Fruit fly (Drosophila melanogaster) whole organism: ENCODE results near the gene CG15382.

Source experiments
- CG8478 ChIP-seq: fragments of >200 bp; optimal IDR thresholded peaks from 2 replicates; lab custom pipeline; 2018; ENCODE audit warnings: inconsistent platforms
- Dll ChIP-seq: fragments of >200 bp; optimal IDR thresholded peaks from 2 replicates; lab custom pipeline; 2017
- EcR ChIP-seq, 2 experiments: fragments of >200 bp; optimal IDR thresholded peaks; 2 replicates each; lab custom pipeline; 2017; ENCODE audit warnings: missing biosample characterization in 2 of 2, missing genetic modification characterization in 2 of 2, missing genetic modification reagents in 2 of 2
- pan ChIP-seq: fragments of >200 bp; optimal IDR thresholded peaks from 2 replicates; lab custom pipeline; 2017
- psq ChIP-seq: fragments of >200 bp; optimal IDR thresholded peaks from 2 replicates; lab custom pipeline; 2017
- usp ChIP-seq: fragments of >200 bp; optimal IDR thresholded peaks from 2 replicates; lab custom pipeline; 2017; ENCODE audit warnings: missing biosample characterization, missing genetic modification characterization, mixed read lengths

Gene CG15382

DNA sequence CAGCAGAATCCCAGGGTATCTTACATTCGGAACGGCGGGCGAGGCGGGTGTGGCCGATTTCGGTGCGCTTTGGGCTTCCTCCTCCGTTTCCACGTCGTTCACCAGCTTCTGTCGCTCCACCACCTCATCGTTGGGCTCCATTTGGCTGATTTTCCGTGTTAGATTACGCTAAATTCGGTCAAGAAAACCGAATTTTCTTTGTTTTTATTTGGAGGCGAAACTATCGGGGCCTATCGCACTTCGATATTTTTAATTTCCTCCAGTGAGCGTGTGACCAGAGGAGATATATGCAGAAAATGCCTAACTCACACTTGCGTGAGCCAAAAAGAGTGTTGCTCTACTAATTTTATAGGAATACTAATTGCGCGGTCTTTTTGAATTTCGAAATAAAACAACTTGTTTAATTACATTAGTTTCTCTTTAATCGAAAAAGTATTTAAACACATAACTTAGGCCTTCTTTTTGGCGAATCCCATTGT, 36.6 kb downstream of the CG15382 start, which contains the start of gene CG10874:
Gene CG10874 (minus strand): TSS at position 264 of the 479 bp plus-strand sequence.
- no peak for TF ChIP-seq usp
- TF ChIP-seq CG8478 (lab: Kevin White, UChicago) = no peak
- no peak for TF ChIP-seq EcR (GFP tag; optimal IDR thresholded peaks at IDR 0.05; lab: Kevin White, UChicago)
- no peak for TF ChIP-seq psq (lab: Kevin White, UChicago)
- no peak for TF ChIP-seq pan (lab: Kevin White, UChicago)
- TF ChIP-seq Dll (lab: Kevin White, UChicago) = no peak

- no peak for TF ChIP-seq psq (lab: Kevin White, UChicago)
- no peak for TF ChIP-seq pan (lab: Kevin White, UChicago)
- peak; percentile 50 for TF ChIP-seq CG8478 (lab: Kevin White, UChicago)
- TF ChIP-seq usp = no peak
- peak; percentile 38 for TF ChIP-seq Dll (lab: Kevin White, UChicago)
- TF ChIP-seq EcR (GFP tag; optimal IDR thresholded peaks at IDR 0.05; lab: Kevin White, UChicago) = peak; percentile 25 to 69
These were observed 37.8 kb downstream of the CG15382 start for dm6 chr2L:2193357-2193780.

DNA sequence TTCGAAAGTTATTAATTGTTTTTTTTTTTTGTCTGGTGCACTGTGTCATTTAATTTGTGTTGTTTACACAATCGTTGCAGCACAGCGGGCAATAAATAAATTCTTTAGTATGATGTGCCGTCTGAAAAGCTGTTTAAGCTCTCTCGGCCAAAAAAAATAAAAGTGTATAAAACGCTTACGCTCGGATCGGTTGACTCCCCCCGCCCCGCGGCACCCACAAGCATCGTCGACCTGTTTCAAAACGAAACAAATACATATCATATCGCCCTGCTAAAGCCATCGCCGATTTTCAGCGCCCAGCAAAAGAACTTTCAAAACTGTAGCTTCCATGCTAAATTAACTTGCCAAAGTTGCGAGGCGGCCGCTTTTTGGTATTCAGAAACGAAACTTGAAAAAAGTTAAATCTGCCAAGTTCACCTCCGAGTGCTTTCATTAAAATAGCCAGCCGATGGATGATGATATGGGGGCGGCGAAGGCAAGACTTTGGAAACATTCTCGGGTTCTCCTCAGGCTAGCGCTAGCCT, 38.8 kb downstream of the CG15382 start:
- TF ChIP-seq EcR (GFP tag; optimal IDR thresholded peaks at IDR 0.05; lab: Kevin White, UChicago) (peak in 1 of 2 experiments; percentile 31), pan (lab: Kevin White, UChicago) (no peak)

- TF ChIP-seq CG8478 (lab: Kevin White, UChicago) (no peak), EcR (GFP tag; optimal IDR thresholded peaks at IDR 0.05; lab: Kevin White, UChicago) (no peak), usp (no peak), psq (lab: Kevin White, UChicago) (no peak), pan (lab: Kevin White, UChicago) (no peak), Dll (lab: Kevin White, UChicago) (no peak)
These were observed 39.8 kb downstream of the CG15382 start for dm6 chr2L:2195328-2195727.

- TF ChIP-seq EcR (GFP tag; optimal IDR thresholded peaks at IDR 0.05; lab: Kevin White, UChicago) (peak; percentile 100), pan (lab: Kevin White, UChicago) (no peak), CG8478 (lab: Kevin White, UChicago) (peak; percentile 33), Dll (lab: Kevin White, UChicago) (peak; percentile 87)
These were observed 41.3 kb downstream of the CG15382 start for dm6 chr2L:2196590-2197474.

DNA sequence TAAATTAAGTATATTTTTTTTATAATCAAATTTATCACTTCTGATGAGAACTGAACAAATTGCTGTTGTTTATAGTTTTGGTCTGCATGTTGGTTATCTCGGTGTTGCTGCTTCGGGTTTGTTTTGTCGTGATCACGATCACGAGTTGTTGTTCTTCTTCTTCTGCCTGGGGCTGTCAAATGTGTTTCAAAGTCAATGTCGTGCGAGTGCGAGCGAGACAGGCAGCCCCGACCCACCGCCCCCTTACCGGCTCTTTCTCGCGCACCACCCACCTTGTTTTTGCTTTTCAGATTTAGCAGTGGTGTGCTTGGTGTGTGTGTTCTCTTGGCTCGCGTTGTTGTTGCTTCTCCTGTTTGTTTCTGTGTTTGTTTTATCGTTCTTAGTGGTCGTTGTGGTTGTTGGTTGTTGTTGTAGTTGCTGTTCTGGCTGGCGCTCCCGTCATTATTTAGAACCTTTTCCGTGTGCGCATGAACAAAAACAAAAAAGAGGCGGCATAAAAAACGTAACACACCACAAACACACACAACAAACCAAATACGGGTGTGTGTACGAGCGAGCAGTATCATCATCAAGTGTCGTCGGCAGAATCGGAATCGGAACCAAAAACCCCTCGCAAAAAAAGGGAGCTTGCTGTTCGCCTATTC, 42.0 kb downstream of the CG15382 start, which contains the start of gene COX7AL2:
Gene COX7AL2 (minus strand): TSS at position 438 of the 644 bp plus-strand sequence.
- TF ChIP-seq EcR (GFP tag; optimal IDR thresholded peaks at IDR 0.05; lab: Kevin White, UChicago) (peak in 1 of 2 experiments; percentile 89), CG8478 (lab: Kevin White, UChicago) (no peak)

DNA sequence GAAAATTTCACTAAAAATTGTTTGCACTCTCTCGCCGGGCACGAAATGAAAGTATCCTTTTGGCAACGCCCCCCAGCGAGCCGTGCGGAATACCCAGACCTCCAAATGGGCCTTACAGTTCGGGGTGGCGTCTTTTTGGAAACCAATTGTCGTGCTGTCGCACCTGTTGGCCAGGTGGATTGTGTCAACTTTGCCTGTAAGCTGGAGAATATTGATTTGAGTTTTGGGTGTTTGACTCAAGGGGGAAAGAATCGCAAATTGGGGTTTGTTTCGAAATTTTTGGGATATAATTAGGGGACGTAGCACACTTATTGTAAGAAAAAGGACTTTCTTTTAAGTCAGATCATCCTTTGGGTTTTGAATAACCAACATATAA, 42.6 kb downstream of the CG15382 start:
- TF ChIP-seq CG8478 (lab: Kevin White, UChicago) = no peak
- TF ChIP-seq pan (lab: Kevin White, UChicago) = no peak
- TF ChIP-seq usp = no peak
- no peak for TF ChIP-seq psq (lab: Kevin White, UChicago)
- TF ChIP-seq EcR (GFP tag; optimal IDR thresholded peaks at IDR 0.05; lab: Kevin White, UChicago) = no peak
- TF ChIP-seq Dll (lab: Kevin White, UChicago) = no peak

DNA sequence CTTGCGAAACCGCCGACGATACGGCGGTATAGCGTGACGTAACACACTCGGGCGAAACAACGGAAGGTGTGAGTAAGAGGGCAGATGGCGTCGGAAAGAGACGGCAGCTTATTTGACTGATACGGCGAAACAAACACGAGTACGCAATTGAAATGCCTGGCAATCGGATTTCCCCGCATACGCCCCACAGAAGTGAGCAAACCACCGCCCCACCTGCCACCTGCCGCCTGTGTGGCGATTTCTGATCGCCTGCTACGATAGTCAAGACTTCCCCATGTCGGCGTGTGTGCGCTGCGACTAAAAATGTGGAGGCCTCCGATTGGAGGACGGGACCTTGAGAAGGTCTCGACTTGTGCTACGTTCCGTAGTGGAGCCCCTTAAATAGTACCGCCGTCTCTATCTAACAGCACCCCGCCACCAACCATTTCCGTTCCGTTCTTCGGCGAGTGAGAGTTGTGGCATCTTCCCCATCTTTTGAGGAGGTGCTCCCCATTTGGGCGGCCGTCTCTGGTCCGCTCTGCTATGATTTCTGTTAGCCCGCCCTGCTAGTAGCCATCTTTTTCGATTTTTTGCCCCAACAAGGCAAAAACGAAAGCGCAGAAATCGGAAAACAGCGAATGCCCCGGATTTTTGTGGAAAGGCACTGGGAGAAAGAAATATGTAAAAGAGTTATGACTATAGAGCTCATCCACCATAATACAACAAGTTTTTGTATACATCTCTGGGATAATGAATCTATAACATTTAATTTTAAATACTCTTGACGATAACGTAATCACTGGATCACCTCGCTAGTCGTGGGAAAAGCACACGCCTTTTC, 43.3 kb downstream of the CG15382 start:
- TF ChIP-seq CG8478 (lab: Kevin White, UChicago) = peak; percentile 21
- no peak for TF ChIP-seq Dll (lab: Kevin White, UChicago)
- no peak for TF ChIP-seq usp
- TF ChIP-seq psq (lab: Kevin White, UChicago) = no peak
- peak; percentile 65 to 90 for TF ChIP-seq EcR (GFP tag; optimal IDR thresholded peaks at IDR 0.05; lab: Kevin White, UChicago)
- TF ChIP-seq pan (lab: Kevin White, UChicago) = no peak

- TF ChIP-seq Dll (lab: Kevin White, UChicago) (no peak), EcR (GFP tag; optimal IDR thresholded peaks at IDR 0.05; lab: Kevin White, UChicago) (no peak), pan (lab: Kevin White, UChicago) (no peak), CG8478 (lab: Kevin White, UChicago) (no peak), usp (no peak), psq (lab: Kevin White, UChicago) (no peak)
These were observed 43.9 kb downstream of the CG15382 start for dm6 chr2L:2199433-2199796.

DNA sequence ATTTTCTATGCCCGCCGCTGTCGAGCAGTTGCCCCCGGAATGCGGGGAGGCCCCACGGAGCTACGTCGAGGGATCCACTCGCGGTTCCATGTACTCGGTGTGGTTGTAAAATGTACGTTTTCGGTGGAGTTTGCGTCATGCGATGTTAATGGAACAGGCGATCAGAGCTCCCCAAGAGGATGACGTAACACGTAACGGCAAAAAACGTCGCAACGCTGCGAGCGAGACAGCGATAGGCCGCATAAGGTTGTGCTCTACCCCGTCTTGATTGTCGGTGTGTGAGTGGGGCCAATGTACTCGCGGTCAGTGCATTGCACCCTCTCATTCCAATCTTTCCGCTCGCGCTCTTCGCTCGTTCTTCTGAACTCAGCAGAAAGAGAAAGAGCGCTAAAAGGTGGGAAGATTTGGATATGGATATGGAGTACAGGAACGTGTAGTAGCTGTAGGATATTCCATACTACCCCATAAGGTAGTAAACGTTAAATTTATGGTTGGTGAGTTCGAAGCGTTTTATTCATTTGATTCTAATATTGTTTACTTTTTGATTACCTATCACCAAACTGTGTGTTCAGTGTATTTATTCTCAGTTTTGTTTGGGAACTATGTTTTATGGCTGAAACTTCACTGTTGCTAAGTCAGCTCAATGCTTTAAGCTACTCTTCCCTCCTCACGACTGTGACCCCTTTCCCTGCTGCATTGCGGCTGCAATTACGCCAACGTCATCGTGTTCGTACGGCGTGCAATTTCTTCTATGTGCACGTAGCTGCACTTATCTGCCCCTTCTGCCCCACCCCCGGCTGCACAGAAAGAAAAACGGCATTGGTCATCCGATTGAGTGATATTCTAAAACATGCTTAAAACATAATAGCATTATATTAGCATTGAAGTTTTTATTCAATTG, 44.8 kb downstream of the CG15382 start:
- peak; percentile 100 for TF ChIP-seq EcR (GFP tag; optimal IDR thresholded peaks at IDR 0.05; lab: Kevin White, UChicago)
- no peak for TF ChIP-seq usp
